Fruit fly (Drosophila melanogaster) whole organism, prepupa: ENCODE results near the gene CG10841.

Experiments used
- CG10631 ChIP-seq: fragments of 200-800 bp; sonication (Bioruptor generic); optimal IDR thresholded peaks from 2 replicates; lab custom pipeline; 2016; ENCODE audit warnings: missing biosample characterization, missing genetic modification characterization
- CG10669 ChIP-seq: fragments of 200-800 bp; sonication (Bioruptor generic); optimal IDR thresholded peaks from 3 replicates; lab custom pipeline; 2018; ENCODE audit warnings: missing biosample characterization, mild to moderate bottlenecking, missing genetic modification characterization, moderate library complexity
- CG11294 ChIP-seq: fragments of 200-800 bp; sonication (Bioruptor generic); IDR thresholded peaks from 2 replicates; pipeline ENCODE4 v1.3.6; 2022; ENCODE audit warnings: missing biosample characterization, missing genetic modification characterization
- CG11762 ChIP-seq: fragments of 200-800 bp; sonication (Bioruptor generic); optimal IDR thresholded peaks from 3 replicates; lab custom pipeline; 2016; ENCODE audit warnings: missing biosample characterization, missing genetic modification characterization; ENCODE audit not compliant: insufficient read depth
- CG1621 ChIP-seq: fragments of 200-800 bp; sonication (Bioruptor generic); optimal IDR thresholded peaks from 3 replicates; lab custom pipeline; 2018; ENCODE audit warnings: missing biosample characterization, mild to moderate bottlenecking, missing genetic modification characterization
- CG16779 ChIP-seq: fragments of 200-800 bp; sonication (Bioruptor generic); optimal IDR thresholded peaks from 3 replicates; lab custom pipeline; 2017; ENCODE audit warnings: missing biosample characterization, mild to moderate bottlenecking, missing genetic modification characterization
- CG3032 ChIP-seq: fragments of 200-800 bp; optimal IDR thresholded peaks from 2 replicates; lab custom pipeline; 2019; ENCODE audit warnings: missing biosample characterization, mild to moderate bottlenecking, missing genetic modification characterization, moderate library complexity
- CG32006 ChIP-seq: fragments of 200-800 bp; sonication (Bioruptor generic); optimal IDR thresholded peaks from 3 replicates; lab custom pipeline; 2017; ENCODE audit warnings: missing biosample characterization, mild to moderate bottlenecking, missing genetic modification characterization
- CG6792 ChIP-seq: fragments of 200-800 bp; sonication (Bioruptor generic); optimal IDR thresholded peaks from 3 replicates; lab custom pipeline; 2016; ENCODE audit warnings: missing biosample characterization, missing genetic modification characterization
- CG6808 ChIP-seq: fragments of 200-800 bp; sonication (Bioruptor generic); optimal IDR thresholded peaks from 3 replicates; lab custom pipeline; 2017; ENCODE audit warnings: missing biosample characterization, missing genetic modification characterization, mild to moderate bottlenecking, moderate library complexity, missing genetic modification reagents
- CG6854 ChIP-seq: fragments of 200-800 bp; sonication (Bioruptor generic); optimal IDR thresholded peaks from 2 replicates; lab custom pipeline; 2017; ENCODE audit warnings: missing biosample characterization, mild to moderate bottlenecking, missing genetic modification characterization
- CG8119 ChIP-seq: fragments of 200-800 bp; sonication (Bioruptor generic); IDR thresholded peaks from 3 replicates; pipeline ENCODE4 v1.3.6; 2022; ENCODE audit warnings: missing biosample characterization, missing genetic modification characterization
- Eip75B ChIP-seq: fragments of 200-800 bp; sonication (Bioruptor generic); optimal IDR thresholded peaks from 3 replicates; lab custom pipeline; 2016; ENCODE audit warnings: missing biosample characterization, missing genetic modification characterization
- Eip93F ChIP-seq: fragments of 200-800 bp; sonication (Bioruptor generic); optimal IDR thresholded peaks from 2 replicates; lab custom pipeline; 2016; ENCODE audit warnings: missing biosample characterization, mild to moderate bottlenecking, missing genetic modification characterization
- Ets96B ChIP-seq: fragments of 200-800 bp; optimal IDR thresholded peaks from 2 replicates; lab custom pipeline; 2019; ENCODE audit warnings: missing biosample characterization, mild to moderate bottlenecking, missing genetic modification characterization, moderate library complexity
- Gug ChIP-seq: fragments of 200-800 bp; sonication (Bioruptor generic); IDR thresholded peaks from 2 replicates; pipeline ENCODE4 v1.3.6; 2022; ENCODE audit warnings: missing biosample characterization, missing genetic modification characterization
- Hr4 ChIP-seq: fragments of 200-800 bp; sonication (Bioruptor generic); optimal IDR thresholded peaks from 3 replicates; lab custom pipeline; 2016; ENCODE audit warnings: missing biosample characterization, missing genetic modification characterization
- Lpt ChIP-seq: fragments of 200-800 bp; sonication (Bioruptor generic); optimal IDR thresholded peaks from 3 replicates; lab custom pipeline; 2016; ENCODE audit warnings: missing biosample characterization, missing genetic modification characterization
- Met ChIP-seq: fragments of 200-800 bp; sonication (Bioruptor generic); optimal IDR thresholded peaks from 3 replicates; lab custom pipeline; 2016; ENCODE audit warnings: missing biosample characterization, missing genetic modification characterization
- OdsH ChIP-seq: fragments of 200-800 bp; sonication (Bioruptor generic); optimal IDR thresholded peaks from 3 replicates; lab custom pipeline; 2016; ENCODE audit warnings: missing biosample characterization, missing genetic modification characterization
- Smox ChIP-seq: fragments of 200-800 bp; sonication (Bioruptor generic); optimal IDR thresholded peaks from 3 replicates; lab custom pipeline; 2016; ENCODE audit warnings: missing biosample characterization, missing genetic modification characterization
- Sox102F ChIP-seq: fragments of 200-800 bp; sonication (Bioruptor generic); optimal IDR thresholded peaks from 2 replicates; lab custom pipeline; 2016; ENCODE audit warnings: missing biosample characterization, mild to moderate bottlenecking, missing genetic modification characterization
- Sox15 ChIP-seq: fragments of 200-800 bp; sonication (Bioruptor generic); optimal IDR thresholded peaks from 3 replicates; lab custom pipeline; 2016; ENCODE audit warnings: missing biosample characterization, missing genetic modification characterization
- acj6 ChIP-seq: fragments of 200-800 bp; sonication (Bioruptor generic); optimal IDR thresholded peaks from 3 replicates; lab custom pipeline; 2016; ENCODE audit warnings: missing biosample characterization, missing genetic modification characterization
- cyc ChIP-seq: fragments of 200-800 bp; sonication (Bioruptor generic); optimal IDR thresholded peaks from 3 replicates; lab custom pipeline; 2016; ENCODE audit warnings: missing biosample characterization, missing genetic modification characterization
- dac ChIP-seq: fragments of 200-800 bp; sonication (Bioruptor generic); optimal IDR thresholded peaks from 2 replicates; lab custom pipeline; 2017; ENCODE audit warnings: missing biosample characterization, mild to moderate bottlenecking, missing genetic modification characterization
- dsx ChIP-seq: fragments of 200-800 bp; optimal IDR thresholded peaks from 3 replicates; lab custom pipeline; 2019; ENCODE audit warnings: missing biosample characterization, mild to moderate bottlenecking, missing genetic modification characterization, moderate library complexity; ENCODE audit not compliant: poor library complexity, severe bottlenecking
- eg ChIP-seq: fragments of 200-800 bp; sonication (Bioruptor generic); IDR thresholded peaks from 3 replicates; pipeline ENCODE4 v1.3.6; 2022; ENCODE audit warnings: missing biosample characterization, missing genetic modification characterization
- esn ChIP-seq: fragments of 200-800 bp; sonication (Bioruptor generic); optimal IDR thresholded peaks from 2 replicates; lab custom pipeline; 2016; ENCODE audit warnings: missing biosample characterization, mild to moderate bottlenecking, missing genetic modification characterization, moderate library complexity
- fd59A ChIP-seq: fragments of 200-800 bp; sonication (Bioruptor generic); optimal IDR thresholded peaks from 2 replicates; lab custom pipeline; 2017; ENCODE audit warnings: missing biosample characterization, mild to moderate bottlenecking, missing genetic modification characterization, missing genetic modification reagents
- fd85E ChIP-seq: fragments of 200-800 bp; sonication (Bioruptor generic); optimal IDR thresholded peaks from 3 replicates; lab custom pipeline; 2016; ENCODE audit warnings: missing biosample characterization, missing genetic modification characterization
- lz ChIP-seq: fragments of 200-800 bp; sonication (Bioruptor generic); optimal IDR thresholded peaks from 3 replicates; lab custom pipeline; 2016; ENCODE audit warnings: missing biosample characterization, missing genetic modification characterization
- net ChIP-seq: fragments of 200-800 bp; sonication (Bioruptor generic); optimal IDR thresholded peaks from 3 replicates; lab custom pipeline; 2016; ENCODE audit warnings: missing biosample characterization, missing genetic modification characterization
- pdm3 ChIP-seq: fragments of 200-800 bp; sonication (Bioruptor generic); optimal IDR thresholded peaks from 3 replicates; lab custom pipeline; 2016; ENCODE audit warnings: missing biosample characterization, missing genetic modification characterization
- salr ChIP-seq, 2 experiments: fragments of 200-800 bp; sonication (Bioruptor generic); optimal IDR thresholded peaks; 3 replicates each; lab custom pipeline; 2016 to 2018; ENCODE audit warnings: missing biosample characterization in 2 of 2, missing genetic modification characterization in 2 of 2, mild to moderate bottlenecking in 1 of 2
- spab ChIP-seq: fragments of 200-800 bp; sonication (Bioruptor generic); optimal IDR thresholded peaks from 2 replicates; lab custom pipeline; 2017; ENCODE audit warnings: missing biosample characterization, mild to moderate bottlenecking, missing genetic modification characterization, missing genetic modification reagents
- ss ChIP-seq, 2 experiments: fragments of 200-800 bp; sonication (Bioruptor generic); optimal IDR thresholded peaks; 2 replicates in 1 of 2; 3 replicates in 1 of 2; lab custom pipeline; 2017 to 2018; ENCODE audit warnings: mild to moderate bottlenecking in 2 of 2, missing biosample characterization in 2 of 2, missing genetic modification characterization in 2 of 2, moderate library complexity in 1 of 2
- topi ChIP-seq: fragments of 200-800 bp; sonication (Bioruptor generic); optimal IDR thresholded peaks from 3 replicates; lab custom pipeline; 2016; ENCODE audit warnings: missing biosample characterization, missing genetic modification characterization

Gene CG10841

DNA sequence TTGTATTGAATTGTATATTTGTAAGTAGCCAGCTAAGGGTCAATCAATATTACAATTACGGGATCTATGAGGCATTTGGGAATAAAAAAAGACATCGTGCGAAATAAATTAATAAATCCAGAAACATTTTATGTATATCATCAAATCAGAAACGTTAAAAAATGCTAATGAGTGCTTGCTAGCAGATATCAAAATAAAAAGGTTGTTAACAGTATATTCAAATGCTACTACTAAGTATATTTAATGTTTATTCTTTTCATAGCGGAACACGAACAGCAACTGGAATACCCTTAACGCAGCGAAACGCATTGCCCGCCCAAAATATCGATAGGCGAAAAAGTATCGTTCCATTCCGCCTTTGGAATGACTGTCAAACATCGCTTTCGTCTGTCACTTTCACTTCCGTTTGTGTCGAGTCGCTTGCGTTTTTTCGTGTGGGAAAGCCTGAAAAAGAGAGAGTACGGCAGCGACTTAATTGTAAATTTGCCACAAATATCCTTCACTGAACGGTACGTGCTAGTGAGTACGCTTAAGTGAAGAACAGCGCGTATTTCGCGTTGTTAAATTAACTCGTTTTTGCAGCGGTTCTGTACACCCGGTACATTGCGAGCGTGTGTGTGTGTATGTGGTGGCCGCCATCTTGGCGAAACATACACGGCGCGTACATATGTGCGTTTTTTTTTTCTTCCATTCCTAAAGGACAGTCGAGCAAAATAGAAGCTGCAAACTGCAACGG, 29.4 kb downstream of the CG10841 start, which contains the start of gene B52 (continued):
- TF ChIP-seq CG11762 (no peak), dsx (GFP tag; lab: Kevin White, UChicago) (no peak), acj6 (GFP tag; lab: Kevin White, UChicago) (peak; percentile 55), CG16779 (tag; lab: Kevin White, UChicago) (peak; percentile 66), esn (GFP tag; lab: Kevin White, UChicago) (peak; percentile 75), spab (GFP tag; lab: Kevin White, UChicago) (no peak), CG10631 (GFP tag; lab: Kevin White, UChicago) (no peak), cyc (GFP tag; lab: Kevin White, UChicago) (peak; percentile 53), Eip75B (GFP tag; lab: Kevin White, UChicago) (peak; percentile 55), CG6854 (GFP tag; lab: Kevin White, UChicago) (peak; percentile 83), fd59A (GFP tag; lab: Kevin White, UChicago) (peak; percentile 2), OdsH (GFP tag; lab: Kevin White, UChicago) (peak; percentile 42), CG10669 (GFP tag; lab: Kevin White, UChicago) (peak; percentile 37), Sox15 (peak; percentile 26), CG3032 (tag; lab: Kevin White, UChicago) (peak; percentile 7), Gug (GFP tag; lab: Robert Waterston, UW) (no peak), CG6808 (GFP tag; lab: Kevin White, UChicago) (peak; percentile 66), salr (GFP tag; optimal IDR thresholded peaks at IDR 0.05; lab: Kevin White, UChicago) (peak; percentile 30 to 44), Smox (no peak), pdm3 (GFP tag; lab: Kevin White, UChicago) (peak; percentile 51), topi (GFP tag; lab: Kevin White, UChicago) (peak; percentile 70), lz (peak; percentile 68), CG32006 (peak; percentile 52), Met (GFP tag; lab: Kevin White, UChicago) (peak; percentile 61), net (GFP tag; lab: Kevin White, UChicago) (peak; percentile 68), CG8119 (no peak), ss (GFP tag; optimal IDR thresholded peaks at IDR 0.05; lab: Kevin White, UChicago) (peak; percentile 68 to 84), CG1621 (tag; lab: Kevin White, UChicago) (peak; percentile 61), Lpt (GFP tag; lab: Kevin White, UChicago) (no peak), CG11294 (GFP tag; lab: Robert Waterston, UW) (no peak), Sox102F (peak; percentile 70), Ets96B (peak; percentile 3), Eip93F (GFP tag; lab: Kevin White, UChicago) (no peak), Hr4 (GFP tag; lab: Kevin White, UChicago) (peak; percentile 22), fd85E (peak; percentile 64), CG6792 (GFP tag; lab: Kevin White, UChicago) (peak; percentile 14), dac (GFP tag; lab: Kevin White, UChicago) (no peak)

- no peak for TF ChIP-seq Ets96B
These were observed 30.4 kb downstream of the CG10841 start for dm6 chr3R:13662149-13662548.

- TF ChIP-seq eg (GFP tag; lab: Robert Waterston, UW), result no peak
These were observed 34.2 kb downstream of the CG10841 start for dm6 chr3R:13665992-13666391.
